Worm (Caenorhabditis elegans) whole organism, mixed stage, embryonic: ENCODE results near the gene D1025.1.

Experiments
- blmp-1 ChIP-seq: fragments of 150-350 bp; optimal IDR thresholded peaks from 2 replicates; lab custom pipeline; 2014; ENCODE audit warnings: missing biosample characterization, missing genetic modification characterization
- ceh-83 ChIP-seq: fragments of 200-800 bp; sonication (Bioruptor generic); optimal IDR thresholded peaks from 2 replicates; lab custom pipeline; 2018; ENCODE audit warnings: mild to moderate bottlenecking, missing genetic modification characterization, missing compliant biosample characterization
- elt-1 ChIP-seq: sonication (generic microtip); optimal IDR thresholded peaks from 2 replicates; lab custom pipeline; 2017; ENCODE audit warnings: missing genetic modification characterization, mild to moderate bottlenecking, missing compliant biosample characterization, antibody characterized with exemption, moderate library complexity, borderline replicate concordance; ENCODE audit not compliant: insufficient read depth
- lin-32 ChIP-seq: fragments of 200-800 bp; sonication (Bioruptor generic); optimal IDR thresholded peaks from 2 replicates; lab custom pipeline; 2018; ENCODE audit warnings: mild to moderate bottlenecking, missing genetic modification characterization, missing compliant biosample characterization
- snpc-4 ChIP-seq: fragments of 150-350 bp; optimal IDR thresholded peaks from 2 replicates; lab custom pipeline; 2014; ENCODE audit warnings: missing biosample characterization, missing genetic modification characterization
- unc-120 ChIP-seq: sonication (generic microtip); optimal IDR thresholded peaks from 2 replicates; lab custom pipeline; 2017; ENCODE audit warnings: missing genetic modification characterization, missing compliant biosample characterization; ENCODE audit not compliant: poor library complexity, severe bottlenecking
- unc-39 ChIP-seq: fragments of 150-350 bp; optimal IDR thresholded peaks from 2 replicates; lab custom pipeline; 2014; ENCODE audit warnings: missing biosample characterization, missing genetic modification characterization
- ztf-11 ChIP-seq: fragments of 150-350 bp; optimal IDR thresholded peaks from 2 replicates; lab custom pipeline; 2014; ENCODE audit warnings: missing biosample characterization, missing genetic modification characterization

DNA sequence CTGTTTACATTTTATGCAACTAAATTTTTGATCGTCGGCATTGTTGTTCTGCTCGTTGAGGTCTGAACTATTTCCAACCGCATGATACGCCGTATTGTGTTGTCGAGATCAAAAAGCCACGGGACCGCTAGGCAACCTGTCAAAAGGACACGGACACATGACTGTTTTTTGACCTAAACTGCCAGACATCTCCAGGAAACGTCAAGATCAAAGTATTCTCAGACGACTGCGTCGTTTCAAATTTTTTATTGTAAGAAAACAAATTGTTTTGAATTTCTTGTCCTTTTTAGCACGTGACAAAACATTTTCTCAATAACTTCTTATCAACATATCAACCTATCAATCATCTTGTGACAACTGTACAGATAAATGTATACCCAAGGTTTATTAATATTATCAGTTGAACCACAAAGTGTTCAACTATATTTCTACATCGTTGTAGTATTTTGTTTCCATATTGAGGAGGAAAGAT is 18.4 kb upstream of the D1025.1 start:
- TF ChIP-seq unc-120 (tag; lab: Kevin White, UChicago) (no peak), blmp-1 (tag; lab: Kevin White, UChicago) (no peak), lin-32 (GFP tag; lab: Kevin White, UChicago) (no peak), elt-1 (tag; lab: Kevin White, UChicago) (no peak), unc-39 (no peak), ceh-83 (GFP tag; lab: Kevin White, UChicago) (no peak), snpc-4 (tag; lab: Kevin White, UChicago) (no peak), ztf-11 (tag; lab: Kevin White, UChicago) (no peak)
